Fruit fly (Drosophila melanogaster) whole organism, wandering third instar larva: ENCODE measurements around the gene smid.

ENCODE experiments used
- Abd-B ChIP-seq: fragments of >200 bp; optimal IDR thresholded peaks from 2 replicates; lab custom pipeline; 2017; ENCODE audit warnings: missing biosample characterization, missing genetic modification characterization
- CG32264 ChIP-seq: fragments of 200-800 bp; sonication (Bioruptor generic); optimal IDR thresholded peaks from 2 replicates; lab custom pipeline; 2016; ENCODE audit warnings: missing biosample characterization, missing genetic modification characterization
- CG9705 ChIP-seq: fragments of 200-800 bp; sonication (Bioruptor generic); optimal IDR thresholded peaks from 2 replicates; lab custom pipeline; 2018; ENCODE audit warnings: missing biosample characterization, mild to moderate bottlenecking, missing genetic modification characterization
- CrebA ChIP-seq: fragments of 200-800 bp; sonication (Bioruptor generic); optimal IDR thresholded peaks from 2 replicates; lab custom pipeline; 2016; ENCODE audit warnings: missing biosample characterization, mild to moderate bottlenecking, missing genetic modification characterization, borderline replicate concordance
- Dfd ChIP-seq: fragments of >200 bp; optimal IDR thresholded peaks from 2 replicates; lab custom pipeline; 2017; ENCODE audit warnings: missing biosample characterization, missing genetic modification characterization
- Dif ChIP-seq: fragments of 200-275, 200-300 bp; sonication (Bioruptor generic); optimal IDR thresholded peaks from 2 replicates; lab custom pipeline; 2018; ENCODE audit warnings: missing biosample characterization, missing genetic modification characterization; ENCODE audit not compliant: partially characterized antibody
- GATAd ChIP-seq: sonication (Bioruptor generic); optimal IDR thresholded peaks from 2 replicates; lab custom pipeline; 2016; ENCODE audit warnings: missing biosample characterization, missing genetic modification characterization
- HLH106 ChIP-seq: fragments of 200-800 bp; optimal IDR thresholded peaks from 3 replicates; lab custom pipeline; 2019; ENCODE audit warnings: missing biosample characterization, mild to moderate bottlenecking, missing genetic modification characterization, moderate library complexity
- Hnf4 ChIP-seq: fragments of 200-800 bp; sonication (Bioruptor generic); optimal IDR thresholded peaks from 2 replicates; lab custom pipeline; 2016; ENCODE audit warnings: missing biosample characterization, mild to moderate bottlenecking, missing genetic modification characterization
- Hr78 ChIP-seq: fragments of >200 bp; optimal IDR thresholded peaks from 2 replicates; lab custom pipeline; 2017; ENCODE audit warnings: missing biosample characterization, missing genetic modification characterization
- Hr83 ChIP-seq: fragments of 200-300 bp; sonication (Bioruptor generic); optimal IDR thresholded peaks from 2 replicates; lab custom pipeline; 2016; ENCODE audit warnings: missing biosample characterization, mild to moderate bottlenecking, missing genetic modification characterization, moderate library complexity; ENCODE audit not compliant: poor library complexity, severe bottlenecking
- Jra ChIP-seq: sonication (Bioruptor generic); optimal IDR thresholded peaks from 2 replicates; lab custom pipeline; 2016; ENCODE audit warnings: missing biosample characterization, missing genetic modification characterization
- Mio ChIP-seq: sonication (Bioruptor generic); optimal IDR thresholded peaks from 2 replicates; lab custom pipeline; 2016; ENCODE audit warnings: missing biosample characterization, missing genetic modification characterization
- Myc ChIP-seq: fragments of >200 bp; optimal IDR thresholded peaks from 2 replicates; lab custom pipeline; 2017
- N ChIP-seq: fragments of >200 bp; optimal IDR thresholded peaks from 2 replicates; lab custom pipeline; 2018; ENCODE audit warnings: missing biosample characterization, missing external identifiers, missing genetic modification characterization
- OdsH ChIP-seq: fragments of 200-800 bp; sonication (Bioruptor generic); optimal IDR thresholded peaks from 2 replicates; lab custom pipeline; 2016; ENCODE audit warnings: missing biosample characterization, mild to moderate bottlenecking, missing genetic modification characterization
- Rel ChIP-seq, 2 experiments: fragments of 200-800 bp; sonication (Bioruptor generic) in 1 of 2; optimal IDR thresholded peaks; 2 replicates in 1 of 2; 3 replicates in 1 of 2; lab custom pipeline; 2016 to 2019; ENCODE audit warnings: mild to moderate bottlenecking in 2 of 2, missing biosample characterization in 2 of 2, missing genetic modification characterization in 2 of 2, moderate library complexity in 1 of 2
- Sp1 ChIP-seq: fragments of 200-800 bp; sonication (Bioruptor generic); optimal IDR thresholded peaks from 3 replicates; lab custom pipeline; 2019; ENCODE audit warnings: missing biosample characterization, mild to moderate bottlenecking, missing genetic modification characterization, moderate library complexity
- Vsx2 ChIP-seq: fragments of 200-300, 225-300 bp; sonication (Bioruptor generic); optimal IDR thresholded peaks from 2 replicates; lab custom pipeline; 2018; ENCODE audit warnings: missing biosample characterization, missing genetic modification characterization; ENCODE audit not compliant: partially characterized antibody
- br ChIP-seq: fragments of 200-800 bp; sonication (Bioruptor generic); optimal IDR thresholded peaks from 2 replicates; lab custom pipeline; 2016; ENCODE audit warnings: missing biosample characterization, missing genetic modification characterization
- brk ChIP-seq: fragments of 200-800 bp; sonication (Bioruptor generic); optimal IDR thresholded peaks from 2 replicates; lab custom pipeline; 2016; ENCODE audit warnings: missing biosample characterization, mild to moderate bottlenecking, missing genetic modification characterization
- dl ChIP-seq, 2 experiments: fragments of 175-275, 200-275 bp in 1 of 2; fragments of 200-275 bp in 1 of 2; sonication (Bioruptor generic); optimal IDR thresholded peaks; lab custom pipeline; 2018; ENCODE audit warnings: mild to moderate bottlenecking in 2 of 2, missing biosample characterization in 2 of 2, missing genetic modification characterization in 2 of 2, moderate library complexity in 2 of 2; ENCODE audit not compliant: partially characterized antibody in 2 of 2, insufficient read depth in 1 of 2
- ey ChIP-seq: fragments of 200-800 bp; sonication (Bioruptor generic); optimal IDR thresholded peaks from 2 replicates; lab custom pipeline; 2016; ENCODE audit warnings: missing biosample characterization, missing genetic modification characterization
- foxo ChIP-seq, 2 experiments: fragments of 200-800 bp; sonication (Bioruptor generic); optimal IDR thresholded peaks; 2 replicates in 1 of 2; 3 replicates in 1 of 2; lab custom pipeline; 2016 to 2017; ENCODE audit warnings: missing biosample characterization in 2 of 2, missing genetic modification characterization in 2 of 2
- fru ChIP-seq: fragments of 200-800 bp; sonication (Bioruptor generic); optimal IDR thresholded peaks from 3 replicates; lab custom pipeline; 2016; ENCODE audit warnings: missing biosample characterization, mild to moderate bottlenecking, missing genetic modification characterization
- h ChIP-seq: fragments of 200-800 bp; sonication (Bioruptor generic); optimal IDR thresholded peaks from 3 replicates; lab custom pipeline; 2016; ENCODE audit warnings: missing biosample characterization, mild to moderate bottlenecking, missing genetic modification characterization
- jim ChIP-seq: fragments of 175-275, 200-325 bp; sonication (Bioruptor generic); optimal IDR thresholded peaks from 2 replicates; lab custom pipeline; 2016; ENCODE audit warnings: missing biosample characterization, mild to moderate bottlenecking, missing genetic modification characterization
- lola ChIP-seq: fragments of >200 bp; optimal IDR thresholded peaks from 2 replicates; lab custom pipeline; 2017; ENCODE audit warnings: missing biosample characterization, missing genetic modification characterization
- rgr ChIP-seq: fragments of 200-800 bp; sonication (Bioruptor generic); optimal IDR thresholded peaks from 3 replicates; lab custom pipeline; 2016; ENCODE audit warnings: missing biosample characterization, mild to moderate bottlenecking, missing genetic modification characterization
- sage ChIP-seq: fragments of 200-800 bp; sonication (Bioruptor generic); optimal IDR thresholded peaks from 2 replicates; lab custom pipeline; 2016; ENCODE audit warnings: missing biosample characterization, mild to moderate bottlenecking, missing genetic modification characterization
- sv ChIP-seq: fragments of 200-800 bp; sonication (Bioruptor generic); optimal IDR thresholded peaks from 3 replicates; lab custom pipeline; 2016; ENCODE audit warnings: missing biosample characterization, missing genetic modification characterization
- tai ChIP-seq: sonication (Bioruptor generic); optimal IDR thresholded peaks from 2 replicates; lab custom pipeline; 2016; ENCODE audit warnings: missing biosample characterization, missing genetic modification characterization
- usp ChIP-seq: fragments of >200 bp; optimal IDR thresholded peaks from 2 replicates; lab custom pipeline; 2017; ENCODE audit warnings: missing biosample characterization, missing genetic modification characterization
- woc ChIP-seq: sonication (Bioruptor generic); optimal IDR thresholded peaks from 2 replicates; lab custom pipeline; 2016; ENCODE audit warnings: missing biosample characterization, mild to moderate bottlenecking, missing genetic modification characterization

smid gene

DNA sequence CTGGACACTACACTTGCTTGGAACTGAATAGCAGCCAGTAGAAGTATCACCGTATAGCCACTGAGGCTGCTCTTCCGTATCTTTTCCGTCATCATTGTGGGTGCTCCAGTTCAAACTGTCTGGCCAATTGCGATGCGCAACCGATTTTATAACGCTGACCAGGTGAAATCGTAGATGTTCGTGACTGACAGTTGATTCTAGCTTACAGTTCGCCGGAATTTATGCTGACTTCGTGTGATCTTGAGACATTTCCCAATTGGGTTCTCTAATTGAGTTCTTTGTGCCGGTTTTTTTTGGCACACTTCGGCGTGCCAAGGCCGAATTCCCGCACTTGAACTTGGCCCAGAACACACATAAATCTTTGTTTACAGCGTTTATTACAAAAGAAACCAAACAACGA, 34.5 kb upstream of the smid start, which contains the start of gene CG14834:
Gene CG14834, minus strand, starts transcription at position 173 of the 400 bp plus-strand sequence.
- TF ChIP-seq sage (GFP tag; lab: Kevin White, UChicago) (no peak), CrebA (no peak), Abd-B (no peak), Hnf4 (no peak), brk (GFP tag; lab: Kevin White, UChicago) (no peak), sv (GFP tag; lab: Kevin White, UChicago) (no peak), CG32264 (GFP tag; lab: Kevin White, UChicago) (no peak), Hr78 (GFP tag; lab: Kevin White, UChicago) (no peak), Dfd (GFP tag; lab: Kevin White, UChicago) (no peak), Sp1 (no peak), N (GFP tag; lab: Kevin White, UChicago) (no peak), jim (GFP tag; lab: Kevin White, UChicago) (no peak), foxo (GFP tag; optimal IDR thresholded peaks at IDR 0.05; lab: Kevin White, UChicago) (no peak), Hr83 (no peak), rgr (GFP tag; lab: Kevin White, UChicago) (no peak), Vsx2 (GFP tag; lab: Kevin White, UChicago) (no peak)

- peak; percentile 69 for TF ChIP-seq Hnf4
- peak in 1 of 2 experiments; percentile 77 for TF ChIP-seq foxo (GFP tag; optimal IDR thresholded peaks at IDR 0.05; lab: Kevin White, UChicago)
- peak; percentile 24 for TF ChIP-seq HLH106 (tag; lab: Kevin White, UChicago)
- TF ChIP-seq CG9705 = peak; percentile 14
- TF ChIP-seq woc (GFP tag; lab: Kevin White, UChicago) = peak; percentile 82
- TF ChIP-seq sv (GFP tag; lab: Kevin White, UChicago) = peak; percentile 25
- no peak for TF ChIP-seq Mio (GFP tag; lab: Kevin White, UChicago)
- TF ChIP-seq Vsx2 (GFP tag; lab: Kevin White, UChicago) = no peak
- no peak for TF ChIP-seq Dfd (GFP tag; lab: Kevin White, UChicago)
- peak; percentile 55 for TF ChIP-seq Sp1
- no peak for TF ChIP-seq usp (GFP tag; lab: Kevin White, UChicago)
- peak; percentile 23 for TF ChIP-seq rgr (GFP tag; lab: Kevin White, UChicago)
- peak; percentile 87 for TF ChIP-seq Myc (lab: Kevin White, UChicago)
- TF ChIP-seq br (GFP tag; lab: Kevin White, UChicago) = peak; percentile 50
- TF ChIP-seq Rel (GFP tag; optimal IDR thresholded peaks at IDR 0.05; lab: Kevin White, UChicago) = no peak
- TF ChIP-seq Rel (tag; optimal IDR thresholded peaks at IDR 0.05; lab: Kevin White, UChicago) = peak; percentile 90
- TF ChIP-seq lola = no peak
- TF ChIP-seq Dif = peak; percentile 23
- TF ChIP-seq jim (GFP tag; lab: Kevin White, UChicago) = peak; percentile 7
- peak; percentile 63 for TF ChIP-seq fru (GFP tag; lab: Kevin White, UChicago)
- no peak for TF ChIP-seq GATAd (GFP tag; lab: Kevin White, UChicago)
- peak; percentile 69 for TF ChIP-seq h (GFP tag; lab: Kevin White, UChicago)
- peak; percentile 66 for TF ChIP-seq Jra (GFP tag; lab: Kevin White, UChicago)
- TF ChIP-seq ey = peak; percentile 42
- TF ChIP-seq OdsH = peak; percentile 12
- no peak for TF ChIP-seq sage (GFP tag; lab: Kevin White, UChicago)
- TF ChIP-seq, all 38 proteins: peak for 18
Measured at dm6 chr3L:7347984-7348631, 33.3 kb upstream of the smid start, which contains the start of the genes Srp19 and qm. TSS of gene Srp19 (minus strand) at chr3L:7348034. TSS of gene qm (plus strand) at chr3L:7348313.

dm6 chr3L:7349311-7349710, 32.1 kb upstream of the smid start:
- TF ChIP-seq usp (GFP tag; lab: Kevin White, UChicago) = no peak
- TF ChIP-seq Jra (GFP tag; lab: Kevin White, UChicago) = no peak
- no peak for TF ChIP-seq dl (GFP tag; optimal IDR thresholded peaks at IDR 0.05; lab: Kevin White, UChicago; ENCODE audit: insufficient read depth in 1 of 2, partially characterized antibody in 2 of 2)
- no peak for TF ChIP-seq Rel (GFP tag; optimal IDR thresholded peaks at IDR 0.05; lab: Kevin White, UChicago)
- no peak for TF ChIP-seq Rel (tag; optimal IDR thresholded peaks at IDR 0.05; lab: Kevin White, UChicago)
- TF ChIP-seq sage (GFP tag; lab: Kevin White, UChicago) = no peak
- TF ChIP-seq tai (GFP tag; lab: Kevin White, UChicago) = no peak
- TF ChIP-seq br (GFP tag; lab: Kevin White, UChicago) = no peak
- no peak for TF ChIP-seq fru (GFP tag; lab: Kevin White, UChicago)
- no peak for TF ChIP-seq Hr83
- TF ChIP-seq CG9705 = no peak
- no peak for TF ChIP-seq Sp1
- TF ChIP-seq rgr (GFP tag; lab: Kevin White, UChicago) = no peak
- TF ChIP-seq Dif = no peak
- no peak for TF ChIP-seq lola
- no peak for TF ChIP-seq woc (GFP tag; lab: Kevin White, UChicago)
